Worm (Caenorhabditis elegans): Measurements from ENCODE around the gene fbxa-98.
"Not testable (repeated sequence)": the region's sequence is repeated elsewhere in the genome, so short reads cannot be mapped to it uniquely, and the experiment has no call there.

DNA sequence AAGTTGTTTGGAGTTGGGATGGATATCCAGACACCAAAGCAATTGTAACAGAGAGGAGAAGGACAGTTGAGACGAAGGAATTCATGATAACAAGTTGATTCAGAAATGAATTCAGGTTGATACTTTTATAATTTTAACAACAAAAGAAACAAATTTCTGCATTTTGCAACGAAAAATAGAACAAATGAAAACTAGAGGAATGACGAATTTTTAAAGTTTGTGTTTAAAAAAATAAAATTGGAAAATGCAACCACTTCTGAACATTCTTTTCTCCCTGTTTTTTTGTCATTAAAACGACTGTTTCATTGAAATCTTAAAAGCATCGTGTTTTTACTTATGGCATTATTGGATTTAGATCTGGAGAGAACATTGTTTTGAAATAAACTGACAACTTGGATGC is 18.2 kb downstream of the fbxa-98 start, which contains the start of gene C08F11.12:
- TF ChIP-seq klf-2 (GFP tag; conservative IDR thresholded peaks at IDR 0.05); med-1 (GFP tag; optimal IDR thresholded peaks at IDR 0.05; ENCODE audit: insufficient read depth); flt-1 (GFP tag; IDR thresholded peaks at IDR 0.05); cog-1 (tag; optimal IDR thresholded peaks at IDR 0.05): not testable (repeated sequence)
